Worm (Caenorhabditis elegans) whole organism, L2 larva: ENCODE measurements around the gene F41F3.3.

Experiments used
- C34F6.9 ChIP-seq: fragments of 150-350 bp; optimal IDR thresholded peaks from 2 replicates; lab custom pipeline; 2014; ENCODE audit warnings: missing biosample characterization, missing genetic modification characterization
- F13H6.1 ChIP-seq: sonication (generic microtip); optimal IDR thresholded peaks from 2 replicates; lab custom pipeline; 2016; ENCODE audit warnings: missing genetic modification characterization, missing compliant biosample characterization
- Y55F3AM.14 ChIP-seq: fragments of 200-800 bp; sonication (Bioruptor generic); optimal IDR thresholded peaks from 2 replicates; lab custom pipeline; 2018; ENCODE audit warnings: mild to moderate bottlenecking, missing genetic modification characterization, missing compliant biosample characterization
- ZK546.5 ChIP-seq: sonication (generic microtip); optimal IDR thresholded peaks from 2 replicates; lab custom pipeline; 2017; ENCODE audit warnings: missing biosample characterization, missing genetic modification characterization
- elt-1 ChIP-seq: fragments of 150-350 bp; optimal IDR thresholded peaks from 2 replicates; lab custom pipeline; 2014; ENCODE audit warnings: missing biosample characterization, missing genetic modification characterization
- fos-1 ChIP-seq: fragments of 150-350 bp; optimal IDR thresholded peaks from 2 replicates; lab custom pipeline; 2014; ENCODE audit warnings: missing biosample characterization, missing genetic modification characterization
- gmeb-1 ChIP-seq: fragments of 150-350 bp; optimal IDR thresholded peaks from 2 replicates; lab custom pipeline; 2014; ENCODE audit warnings: missing biosample characterization, missing genetic modification characterization
- lin-39 ChIP-seq: fragments of 150-350 bp; optimal IDR thresholded peaks from 2 replicates; lab custom pipeline; 2014; ENCODE audit warnings: missing biosample characterization, missing genetic modification reagents, missing genetic modification characterization
- lsy-2 ChIP-seq, 2 experiments: fragments of 150-350 bp in 1 of 2; sonication (generic microtip) in 1 of 2; optimal IDR thresholded peaks; 2 replicates each; lab custom pipeline; 2014 to 2017; ENCODE audit warnings: missing biosample characterization in 2 of 2, missing genetic modification characterization in 2 of 2
- mab-5 ChIP-seq: fragments of 150-350 bp; optimal IDR thresholded peaks from 2 replicates; lab custom pipeline; 2014; ENCODE audit warnings: missing biosample characterization, missing genetic modification characterization
- mbf-1 ChIP-seq: sonication (generic microtip); optimal IDR thresholded peaks from 2 replicates; lab custom pipeline; 2017; ENCODE audit warnings: missing biosample characterization, missing genetic modification characterization
- mdl-1 ChIP-seq, 2 experiments: fragments of 150-350 bp in 1 of 2; sonication (generic microtip) in 1 of 2; optimal IDR thresholded peaks; 2 replicates each; lab custom pipeline; 2017; ENCODE audit warnings: missing biosample characterization in 2 of 2, missing genetic modification characterization in 2 of 2
- nhr-10 ChIP-seq: sonication (generic microtip); optimal IDR thresholded peaks from 2 replicates; lab custom pipeline; 2017; ENCODE audit warnings: missing biosample characterization, missing genetic modification characterization
- nhr-11 ChIP-seq: fragments of 150-350 bp; optimal IDR thresholded peaks from 2 replicates; lab custom pipeline; 2014; ENCODE audit warnings: missing biosample characterization, missing genetic modification characterization
- nhr-129 ChIP-seq: fragments of 150-350 bp; optimal IDR thresholded peaks from 2 replicates; lab custom pipeline; 2014; ENCODE audit warnings: missing biosample characterization, missing genetic modification characterization
- nhr-77 ChIP-seq: fragments of 150-350 bp; optimal IDR thresholded peaks from 2 replicates; lab custom pipeline; 2014; ENCODE audit warnings: missing biosample characterization, missing genetic modification characterization
- sem-4 ChIP-seq: fragments of 150-350 bp; optimal IDR thresholded peaks from 2 replicates; lab custom pipeline; 2014; ENCODE audit warnings: missing biosample characterization, missing genetic modification reagents, missing genetic modification characterization
- skn-1 ChIP-seq: sonication (generic microtip); optimal IDR thresholded peaks from 2 replicates; lab custom pipeline; 2017; ENCODE audit warnings: missing biosample characterization, missing genetic modification characterization
- unc-62 ChIP-seq: fragments of 150-350 bp; optimal IDR thresholded peaks from 2 replicates; lab custom pipeline; 2014; ENCODE audit warnings: missing biosample characterization, missing genetic modification reagents, missing genetic modification characterization
- zag-1 ChIP-seq: fragments of 150-350 bp; optimal IDR thresholded peaks from 2 replicates; lab custom pipeline; 2014; ENCODE audit warnings: missing biosample characterization, missing genetic modification characterization
- ztf-11 ChIP-seq: sonication (generic microtip); optimal IDR thresholded peaks from 2 replicates; lab custom pipeline; 2017; ENCODE audit warnings: missing biosample characterization, missing genetic modification characterization
- ztf-4 ChIP-seq: fragments of 150-350 bp; optimal IDR thresholded peaks from 2 replicates; lab custom pipeline; 2014; ENCODE audit warnings: missing biosample characterization, missing genetic modification characterization

F41F3.3 gene

ce11 chrV:4606828-4607227, 41.2 kb downstream of the F41F3.3 start, which contains the start of gene txt-6:
txt-6 (minus strand) TSS chrV:4606928.
- TF ChIP-seq ztf-11 (tag; lab: Kevin White, UChicago) (no peak), mbf-1 (no peak), lin-39 (tag; lab: Kevin White, UChicago) (no peak), skn-1 (tag; lab: Kevin White, UChicago) (no peak), nhr-129 (no peak), mab-5 (tag; lab: Kevin White, UChicago) (no peak), ztf-4 (tag; lab: Kevin White, UChicago) (no peak), Y55F3AM.14 (GFP tag; lab: Kevin White, UChicago) (no peak), C34F6.9 (tag; lab: Kevin White, UChicago) (no peak), nhr-11 (tag; lab: Kevin White, UChicago) (no peak), nhr-10 (tag; lab: Kevin White, UChicago) (no peak), F13H6.1 (tag; lab: Kevin White, UChicago) (no peak)
- TF ChIP-seq, all 48 proteins: peak for 0

DNA sequence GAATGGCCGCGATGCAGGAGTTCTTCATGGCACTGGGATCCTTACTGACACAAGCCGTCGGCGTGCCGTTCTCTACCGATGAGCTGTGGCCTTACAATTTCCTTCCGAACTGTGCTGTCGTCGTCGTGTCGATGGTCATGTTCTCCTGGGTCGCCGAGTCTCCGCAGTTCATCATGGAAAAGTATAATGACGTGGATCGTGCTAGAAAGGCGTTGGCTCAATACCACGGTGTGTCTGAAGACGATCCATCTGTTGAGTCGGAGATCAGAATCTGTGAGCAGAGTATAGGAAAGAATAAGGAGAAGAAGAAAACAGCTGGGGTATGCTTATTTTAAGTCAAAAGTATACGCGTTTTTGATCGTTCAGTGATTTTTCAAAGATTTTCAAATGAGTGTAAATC, 48.8 kb downstream of the F41F3.3 start:
- TF ChIP-seq F13H6.1 (tag; lab: Kevin White, UChicago) (no peak), elt-1 (tag; lab: Kevin White, UChicago) (no peak), ZK546.5 (tag; lab: Kevin White, UChicago) (no peak), sem-4 (tag; lab: Kevin White, UChicago) (no peak), mdl-1 (tag; optimal IDR thresholded peaks at IDR 0.05; lab: Kevin White, UChicago) (no peak), zag-1 (tag; lab: Kevin White, UChicago) (no peak), nhr-77 (tag; lab: Kevin White, UChicago) (no peak), Y55F3AM.14 (GFP tag; lab: Kevin White, UChicago) (no peak), gmeb-1 (tag; lab: Kevin White, UChicago) (no peak)
- TF ChIP-seq, all 48 proteins: peak for 0

DNA sequence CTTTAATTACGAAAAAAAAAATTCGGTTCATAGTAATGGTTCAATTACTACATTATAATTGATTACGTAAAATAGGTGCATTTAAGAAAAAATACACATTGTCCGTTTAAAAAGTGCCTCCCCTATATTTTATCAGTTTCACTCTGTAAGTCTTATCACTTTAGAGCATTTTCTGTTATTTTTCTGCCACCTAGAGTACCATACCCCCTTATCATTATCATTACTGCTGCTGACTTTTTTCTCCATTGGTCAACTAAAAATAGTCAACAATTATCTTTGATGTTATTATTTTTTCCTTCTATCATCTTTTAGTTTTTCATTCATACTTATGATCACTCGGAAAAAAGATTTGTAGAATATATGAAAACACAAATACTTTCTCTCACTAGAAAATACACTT, 49.5 kb downstream of the F41F3.3 start:
- TF ChIP-seq unc-62 (no peak), ztf-11 (tag; lab: Kevin White, UChicago) (no peak), mdl-1 (tag; optimal IDR thresholded peaks at IDR 0.05; lab: Kevin White, UChicago) (no peak), gmeb-1 (tag; lab: Kevin White, UChicago) (peak; percentile 27), fos-1 (tag; lab: Kevin White, UChicago) (peak; percentile 62), lsy-2 (tag; optimal IDR thresholded peaks at IDR 0.05; lab: Kevin White, UChicago) (no peak)
